Worm (Caenorhabditis elegans) whole organism, L4 larva: Measurements from ENCODE around the gene scl-9.

ENCODE experiments used
- F49E8.2 ChIP-seq: sonication (generic microtip); optimal IDR thresholded peaks from 2 replicates; lab custom pipeline; 2016; ENCODE audit warnings: missing compliant biosample characterization, mild to moderate bottlenecking, missing genetic modification characterization, borderline replicate concordance
- R02D3.7 ChIP-seq: fragments of 150-350 bp; sonication (generic microtip); optimal IDR thresholded peaks from 3 replicates; lab custom pipeline; 2014; ENCODE audit warnings: missing biosample characterization, missing genetic modification characterization
- Y5F2A.4 ChIP-seq: fragments of 200-800 bp; sonication (Bioruptor generic); optimal IDR thresholded peaks from 2 replicates; lab custom pipeline; 2018; ENCODE audit warnings: mild to moderate bottlenecking, missing genetic modification characterization, missing compliant biosample characterization
- ama-1 ChIP-seq: fragments of 150-350 bp; optimal IDR thresholded peaks from 2 replicates; lab custom pipeline; 2014; ENCODE audit warnings: inconsistent platforms, mixed read lengths
- ceh-28 ChIP-seq: fragments of 150-350 bp; optimal IDR thresholded peaks from 2 replicates; lab custom pipeline; 2014; ENCODE audit warnings: missing biosample characterization, missing genetic modification reagents, missing genetic modification characterization
- cey-2 ChIP-seq: sonication (generic microtip); optimal IDR thresholded peaks from 3 replicates; lab custom pipeline; 2017; ENCODE audit warnings: missing genetic modification characterization, mild to moderate bottlenecking, missing compliant biosample characterization, antibody characterized with exemption, borderline replicate concordance; ENCODE audit not compliant: insufficient read depth
- ctbp-1 ChIP-seq: fragments of 200-800 bp; sonication (Bioruptor generic); IDR thresholded peaks from 2 replicates; pipeline ENCODE4 v1.3.6; 2022; ENCODE audit warnings: missing genetic modification reagents, missing genetic modification characterization, missing compliant biosample characterization
- daf-12 ChIP-seq: fragments of 150-350 bp; optimal IDR thresholded peaks from 2 replicates; lab custom pipeline; 2014; ENCODE audit warnings: missing biosample characterization, missing genetic modification reagents, missing genetic modification characterization
- daf-16 ChIP-seq, 3 experiments: sonication (generic microtip); optimal IDR thresholded peaks; 2 replicates each; lab custom pipeline; 2016 to 2017; ENCODE audit warnings: missing genetic modification characterization in 3 of 3, missing genetic modification reagents in 3 of 3, mild to moderate bottlenecking in 2 of 3, missing compliant biosample characterization in 2 of 3, missing biosample characterization in 1 of 3, moderate library complexity in 1 of 3
- egl-43 ChIP-seq: fragments of 200-800 bp; sonication (Bioruptor generic); IDR thresholded peaks from 2 replicates; pipeline ENCODE4 v1.3.6; 2022; ENCODE audit warnings: missing genetic modification reagents, missing genetic modification characterization, missing compliant biosample characterization
- gei-8 ChIP-seq: fragments of 200-800 bp; sonication (Bioruptor generic); optimal IDR thresholded peaks from 2 replicates; lab custom pipeline; 2018; ENCODE audit warnings: mild to moderate bottlenecking, missing genetic modification characterization, missing compliant biosample characterization
- lin-38 ChIP-seq: fragments of 200-800 bp; sonication (Bioruptor generic); IDR thresholded peaks from 2 replicates; pipeline ENCODE4 v1.3.6; 2022; ENCODE audit warnings: missing genetic modification reagents, missing genetic modification characterization, missing compliant biosample characterization
- lir-3 ChIP-seq: sonication (generic microtip); optimal IDR thresholded peaks from 2 replicates; lab custom pipeline; 2016; ENCODE audit warnings: mild to moderate bottlenecking, missing genetic modification characterization, missing compliant biosample characterization
- lsy-2 ChIP-seq, 2 experiments: fragments of 150-350 bp in 1 of 2; sonication (generic microtip) in 1 of 2; optimal IDR thresholded peaks; 2 replicates each; lab custom pipeline; 2014 to 2017; ENCODE audit warnings: missing biosample characterization in 2 of 2, missing genetic modification characterization in 2 of 2
- nhr-102 ChIP-seq: sonication (generic microtip); optimal IDR thresholded peaks from 2 replicates; lab custom pipeline; 2016; ENCODE audit warnings: mild to moderate bottlenecking, missing genetic modification characterization, moderate library complexity, missing compliant biosample characterization
- nhr-28 ChIP-seq: fragments of 150-350 bp; optimal IDR thresholded peaks from 2 replicates; lab custom pipeline; 2014; ENCODE audit warnings: missing biosample characterization, missing genetic modification characterization
- nhr-6 ChIP-seq: fragments of 150-350 bp; optimal IDR thresholded peaks from 2 replicates; lab custom pipeline; 2014; ENCODE audit warnings: missing biosample characterization, missing genetic modification characterization
- pha-4 ChIP-seq, 2 experiments: fragments of 150-350 bp in 1 of 2; fragments of 200-800 bp in 1 of 2; sonication (Bioruptor generic) in 1 of 2; IDR thresholded peaks in 1 of 2; optimal IDR thresholded peaks in 1 of 2; 2 replicates each; pipeline versions ENCODE4 v1.3.6 to Lab custom; 2014 to 2022; ENCODE audit warnings: missing genetic modification characterization in 2 of 2, missing genetic modification reagents in 2 of 2, missing biosample characterization in 1 of 2, missing compliant biosample characterization in 1 of 2
- unc-130 ChIP-seq: sonication (generic microtip); optimal IDR thresholded peaks from 2 replicates; lab custom pipeline; 2016; ENCODE audit warnings: missing genetic modification reagents, missing genetic modification characterization, missing compliant biosample characterization
- unc-62 ChIP-seq, 3 experiments: fragments of 150-350 bp in 1 of 3; sonication (generic microtip); optimal IDR thresholded peaks in 2 of 3; peaks in 1 of 3; 1 replicate in 1 of 3; 2 replicates in 2 of 3; lab custom pipeline; 2014 to 2017; ENCODE audit warnings: missing biosample characterization in 3 of 3, missing genetic modification characterization in 3 of 3, missing genetic modification reagents in 3 of 3, missing genotype in 1 of 3
- vab-7 ChIP-seq: fragments of 200-800 bp; sonication (Bioruptor generic); IDR thresholded peaks from 2 replicates; pipeline ENCODE4 v1.3.6; 2022; ENCODE audit warnings: missing genetic modification reagents, missing genetic modification characterization, missing compliant biosample characterization

Gene scl-9

DNA sequence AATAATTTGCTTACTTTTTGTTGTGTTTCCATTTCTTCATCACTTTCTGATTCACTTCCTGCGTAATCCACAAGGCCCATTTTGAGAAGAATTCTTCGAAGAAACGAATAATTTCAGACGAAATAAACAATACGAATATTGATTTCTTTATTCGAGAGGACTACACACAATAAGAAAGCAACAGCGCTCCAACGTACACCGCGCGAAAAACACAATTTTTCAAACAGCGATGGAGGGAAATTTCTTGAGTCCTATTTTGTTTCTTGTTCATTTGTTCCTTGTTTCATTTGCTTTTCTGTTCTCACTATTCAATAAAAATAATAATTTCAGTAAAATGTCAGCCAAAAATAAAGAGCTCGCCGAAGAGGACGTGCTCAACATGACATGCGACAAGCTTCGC lies 46.7 kb downstream of the scl-9 start, which contains the start of the genes prcc-1 and C39E9.12 (continued):
- TF ChIP-seq cey-2 (tag; lab: Kevin White, UChicago) (no peak), Y5F2A.4 (GFP tag; lab: Kevin White, UChicago) (no peak), unc-62 (GFP tag; optimal IDR thresholded peaks at IDR 0.05 in 1 of 2; lab: Kevin White, UChicago) (no peak), unc-62 (tag; optimal IDR thresholded peaks at IDR 0.05; lab: Kevin White, UChicago) (no peak), pha-4 (GFP tag; IDR thresholded peaks at IDR 0.05; lab: Robert Waterston, UW) (no peak), pha-4 (tag; optimal IDR thresholded peaks at IDR 0.05; lab: Kevin White, UChicago) (peak; percentile 25), nhr-6 (tag; lab: Kevin White, UChicago) (peak; percentile 76), ama-1 (lab: Kevin White, UChicago) (peak; percentile 4), nhr-28 (peak; percentile 60), gei-8 (GFP tag; lab: Kevin White, UChicago) (no peak), ceh-28 (tag; lab: Kevin White, UChicago) (no peak), lsy-2 (tag; optimal IDR thresholded peaks at IDR 0.05; lab: Kevin White, UChicago) (peak in 1 of 2 experiments; percentile 88), vab-7 (GFP tag; lab: Robert Waterston, UW) (no peak), R02D3.7 (tag; lab: Kevin White, UChicago) (no peak), nhr-102 (no peak), lir-3 (no peak)

ce11 chrIV:13095462-13095861 lies 48.5 kb downstream of the scl-9 start, which contains the start of gene rfc-3:
rfc-3 (plus strand) TSS chrIV:13095762.
- no peak for TF ChIP-seq Y5F2A.4 (GFP tag; lab: Kevin White, UChicago)
- TF ChIP-seq lin-38 (GFP tag; lab: Robert Waterston, UW) = 0 out of 2 replicates have a peak, but pooled peaks have one; percentile 15
- TF ChIP-seq daf-12 (tag; lab: Kevin White, UChicago) = no peak
- TF ChIP-seq, all 104 proteins: peak for 1

DNA sequence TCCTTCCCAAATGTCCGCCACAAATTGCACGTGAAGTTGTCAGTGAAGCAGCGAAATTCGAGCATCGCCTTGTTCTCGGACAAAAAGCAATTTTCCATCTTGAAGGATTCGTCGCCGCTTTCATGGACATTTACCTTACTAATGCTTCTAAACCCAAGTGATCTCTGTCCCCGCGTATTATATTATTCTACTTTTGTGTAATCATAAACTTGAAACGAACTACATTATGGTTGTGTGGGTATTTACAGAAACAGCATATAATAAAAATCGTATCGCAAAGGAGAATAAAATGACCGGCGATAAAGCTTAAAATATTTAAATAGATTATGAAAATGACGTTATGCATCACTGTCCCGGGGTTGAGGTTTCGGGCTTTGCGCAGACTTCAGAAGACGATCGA lies 49.8 kb downstream of the scl-9 start:
- TF ChIP-seq unc-130 (peak; percentile 26), egl-43 (no peak), F49E8.2 (tag; lab: Kevin White, UChicago) (peak; percentile 44), ctbp-1 (no peak), daf-16 (GFP tag; optimal IDR thresholded peaks at IDR 0.05; lab: Kevin White, UChicago) (no peak), daf-16 (tag; optimal IDR thresholded peaks at IDR 0.05; lab: Kevin White, UChicago) (peak; percentile 37), lin-38 (GFP tag; lab: Robert Waterston, UW) (peak; percentile 62)
